Worm (Caenorhabditis elegans) whole organism, mixed stage, embryonic: ENCODE data around the gene C50C3.19.

Experiments
- lin-13 ChIP-seq: fragments of 150-350 bp; optimal IDR thresholded peaks from 2 replicates; lab custom pipeline; 2014; ENCODE audit warnings: missing biosample characterization, missing genetic modification characterization
- nhr-237 ChIP-seq: fragments of 150-350 bp; optimal IDR thresholded peaks from 2 replicates; lab custom pipeline; 2014; ENCODE audit warnings: missing biosample characterization, missing genetic modification characterization
- unc-62 ChIP-seq: fragments of 150-350 bp; optimal IDR thresholded peaks from 2 replicates; lab custom pipeline; 2014; ENCODE audit warnings: missing biosample characterization, missing genetic modification reagents, missing genetic modification characterization

DNA sequence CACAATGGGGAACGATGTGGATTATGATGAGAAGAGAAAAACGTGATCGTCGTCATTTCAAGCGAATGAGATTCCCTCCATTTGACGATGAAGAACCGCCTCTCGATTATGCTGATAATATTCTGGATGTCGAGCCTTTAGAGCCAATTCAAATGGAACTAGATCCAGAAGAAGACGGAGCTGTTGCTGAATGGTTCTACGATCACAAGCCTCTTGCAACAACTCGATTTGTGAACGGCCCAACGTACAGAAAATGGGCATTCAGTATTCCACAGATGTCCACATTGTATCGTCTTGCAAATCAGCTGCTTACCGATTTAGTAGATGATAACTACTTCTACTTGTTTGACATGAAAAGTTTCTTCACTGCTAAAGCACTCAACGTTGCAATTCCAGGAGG, 25.8 kb upstream of the C50C3.19 start:
- TF ChIP-seq unc-62 (no peak), nhr-237 (tag; lab: Kevin White, UChicago) (no peak), lin-13 (tag; lab: Kevin White, UChicago) (no peak)
